Worm (Caenorhabditis elegans): ENCODE results near the gene C09H5.7.

C09H5.7 gene

DNA sequence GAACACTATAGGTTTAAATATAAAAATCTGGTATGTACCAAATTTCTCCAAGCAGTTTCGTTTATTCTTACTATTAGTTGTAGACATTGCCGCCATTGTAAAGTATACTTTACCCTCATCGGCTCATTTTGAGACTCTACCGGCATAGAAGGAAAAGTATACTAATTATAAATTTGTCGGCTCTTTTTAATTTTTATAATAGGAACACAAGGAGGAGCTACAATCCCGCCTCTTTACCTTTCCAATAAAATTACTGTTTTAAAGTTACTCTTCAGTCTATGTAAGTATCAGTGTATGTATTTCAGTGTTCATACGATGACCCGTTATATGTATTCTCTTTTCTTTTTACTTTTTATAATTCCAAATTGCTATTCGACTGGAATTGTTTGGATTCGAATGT lies 14.3 kb upstream of the C09H5.7 start, which contains the start of gene sdz-23:
Gene sdz-23, plus strand, starts transcription at position 301 of the 400 bp plus-strand sequence.
- TF ChIP-seq spr-1 (tag; optimal IDR thresholded peaks at IDR 0.05) = no peak
- no peak for TF ChIP-seq lir-3 (tag; optimal IDR thresholded peaks at IDR 0.05)
- no peak for TF ChIP-seq F37D6.2 (tag; optimal IDR thresholded peaks at IDR 0.05)
- TF ChIP-seq daf-16 (GFP tag; optimal IDR thresholded peaks at IDR 0.05) = no peak
- no peak for TF ChIP-seq daf-16 (tag; optimal IDR thresholded peaks at IDR 0.05)
- TF ChIP-seq F49E8.2 (tag; optimal IDR thresholded peaks at IDR 0.05; ENCODE audit: borderline replicate concordance) = no peak
- TF ChIP-seq hlh-30 (tag; optimal IDR thresholded peaks at IDR 0.05; ENCODE audit: insufficient read depth) = no peak
- TF ChIP-seq lin-29 (GFP tag; IDR thresholded peaks at IDR 0.05) = no peak
- TF ChIP-seq daf-19 (GFP tag; conservative IDR thresholded peaks at IDR 0.05) = no peak
- TF ChIP-seq snpc-4 (tag; optimal IDR thresholded peaks at IDR 0.05) = no peak

ce11 chrV:8098239-8098638 lies 13.2 kb upstream of the C09H5.7 start, which contains the start of gene str-145:
str-145 (minus strand) TSS chrV:8098339.
- TF ChIP-seq F10B5.3 (tag; optimal IDR thresholded peaks at IDR 0.05) (no peak), ZK337.2 (GFP tag; IDR thresholded peaks at IDR 0.05) (no peak), lin-29 (GFP tag; IDR thresholded peaks at IDR 0.05) (no peak), tag-97 (GFP tag; IDR thresholded peaks at IDR 0.05) (no peak), jun-1 (tag; optimal IDR thresholded peaks at IDR 0.05) (no peak), mxl-3 (GFP tag; optimal IDR thresholded peaks at IDR 0.05) (no peak), spr-1 (tag; optimal IDR thresholded peaks at IDR 0.05) (no peak), unc-130 (GFP tag; optimal IDR thresholded peaks at IDR 0.05) (no peak), nhr-11 (tag; optimal IDR thresholded peaks at IDR 0.05) (no peak)

ce11 chrV:8095378-8095777 lies 10.3 kb upstream of the C09H5.7 start, which contains the start of gene str-146:
str-146 (minus strand) TSS chrV:8095478.
- no peak for TF ChIP-seq R02D3.7 (tag; optimal IDR thresholded peaks at IDR 0.05)
- TF ChIP-seq lin-38 (GFP tag; IDR thresholded peaks at IDR 0.05) = no peak
- TF ChIP-seq nhr-102 (tag; optimal IDR thresholded peaks at IDR 0.05) = no peak
- TF ChIP-seq ztf-7 (tag; optimal IDR thresholded peaks at IDR 0.05) = no peak
- no peak for TF ChIP-seq dmd-9 (GFP tag; IDR thresholded peaks at IDR 0.05)
- TF ChIP-seq lsy-2 (tag; optimal IDR thresholded peaks at IDR 0.05) = no peak
- no peak for TF ChIP-seq pha-4 (GFP tag; IDR thresholded peaks at IDR 0.05)
- no peak for TF ChIP-seq pha-4 (tag; optimal IDR thresholded peaks at IDR 0.05)
- TF ChIP-seq nhr-11 (tag; optimal IDR thresholded peaks at IDR 0.05) = no peak
- no peak for TF ChIP-seq mdl-1 (tag; optimal IDR thresholded peaks at IDR 0.05)
- TF ChIP-seq zfp-3 (GFP tag; conservative IDR thresholded peaks at IDR 0.05) = no peak
- TF ChIP-seq nhr-6 (tag; optimal IDR thresholded peaks at IDR 0.05) = no peak
- TF ChIP-seq snpc-4 (tag; optimal IDR thresholded peaks at IDR 0.05) = no peak
- no peak for TF ChIP-seq nhr-76 (tag; optimal IDR thresholded peaks at IDR 0.05)
- TF ChIP-seq Y105C5A.15 (GFP tag; IDR thresholded peaks at IDR 0.05) = no peak
- no peak for TF ChIP-seq mes-2 (tag; optimal IDR thresholded peaks at IDR 0.05; ENCODE audit: poor library complexity, severe bottlenecking)
- no peak for TF ChIP-seq ceh-82 (tag; optimal IDR thresholded peaks at IDR 0.05)
- no peak for TF ChIP-seq lin-1 (GFP tag; IDR thresholded peaks at IDR 0.05)
- TF ChIP-seq Y5F2A.4 (GFP tag; optimal IDR thresholded peaks at IDR 0.05) = no peak
- TF ChIP-seq ceh-62 (tag; optimal IDR thresholded peaks at IDR 0.05) = no peak
- TF ChIP-seq set-16 (GFP tag; IDR thresholded peaks at IDR 0.05) = no peak

DNA sequence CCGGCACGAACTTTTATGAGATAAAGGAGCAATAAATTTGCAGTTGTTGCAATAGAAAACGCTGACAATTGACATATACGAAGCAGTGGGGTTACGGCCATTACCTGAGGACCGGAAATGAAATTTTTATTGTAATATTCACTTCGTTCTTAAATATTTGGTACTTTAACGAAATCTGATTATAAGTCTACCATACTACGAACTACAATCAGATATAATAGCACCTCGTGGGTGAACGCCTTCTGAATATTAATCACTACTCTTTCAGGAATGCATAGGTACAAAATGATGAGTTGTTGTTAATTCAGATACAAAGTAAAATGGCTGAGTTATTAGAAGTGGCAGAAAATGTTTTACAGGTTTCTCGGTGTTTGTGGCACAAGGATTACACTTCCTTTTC lies 7.3 kb upstream of the C09H5.7 start, which contains the start of gene str-129:
Gene str-129, minus strand, starts transcription at position 101 of the 400 bp plus-strand sequence.
- TF ChIP-seq aha-1 (tag) = peak; percentile 31
- no peak for TF ChIP-seq daf-12 (tag; optimal IDR thresholded peaks at IDR 0.05)
